4 worm cellular contexts compared by ENCODE assay signal in the genomic region with DNA sequence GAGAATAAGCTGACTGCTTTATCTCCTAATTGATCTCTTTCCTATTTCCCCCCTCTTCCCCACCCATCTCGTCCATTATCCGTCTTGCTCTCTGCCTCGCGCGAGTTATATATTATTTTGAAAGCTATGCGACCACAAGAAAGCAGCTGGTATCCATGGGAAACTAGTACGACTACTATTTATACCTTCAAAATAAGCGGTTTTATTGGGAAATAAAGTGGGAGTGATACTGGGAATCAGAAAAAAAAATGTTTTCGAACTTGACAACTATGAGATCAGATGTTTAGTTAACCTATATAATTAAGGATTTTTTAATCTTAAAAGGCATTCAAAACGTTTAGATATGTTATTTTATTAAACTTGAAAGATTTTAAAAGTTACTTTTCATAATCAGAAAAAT.
TF ChIP-seq lines count a peak whose summit lies in the region.

No protein-coding gene starts in this region.

TF ChIP-seq in whole organism, L1 larva, 84 proteins besides CTCF, POLR2A, EP300 and RAD21 (continues in another document):
- TF ChIP-seq irx-1 (tag; optimal IDR thresholded peaks at IDR 0.05; lab: Kevin White, UChicago) (no peak), lin-13 (GFP tag; optimal IDR thresholded peaks at IDR 0.05; lab: Kevin White, UChicago) (no peak), unc-130 (tag; optimal IDR thresholded peaks at IDR 0.05; lab: Kevin White, UChicago) (no peak), hlh-4 (tag; optimal IDR thresholded peaks at IDR 0.05; lab: Kevin White, UChicago) (peak; percentile 29), lin-39 (tag; optimal IDR thresholded peaks at IDR 0.05; lab: Kevin White, UChicago) (no peak), F16B12.6 (tag; optimal IDR thresholded peaks at IDR 0.05; lab: Kevin White, UChicago) (no peak), dpl-1 (GFP tag; optimal IDR thresholded peaks at IDR 0.05; lab: Kevin White, UChicago) (no peak), jun-1 (tag; optimal IDR thresholded peaks at IDR 0.05; lab: Kevin White, UChicago) (no peak), ztf-11 (tag; optimal IDR thresholded peaks at IDR 0.05; lab: Kevin White, UChicago) (no peak), nhr-84 (tag; optimal IDR thresholded peaks at IDR 0.05; lab: Kevin White, UChicago) (no peak), tbx-2 (tag; optimal IDR thresholded peaks at IDR 0.05; lab: Kevin White, UChicago) (no peak), snu-23 (GFP tag; optimal IDR thresholded peaks at IDR 0.05; lab: Kevin White, UChicago) (no peak), mep-1 (tag; optimal IDR thresholded peaks at IDR 0.05; lab: Kevin White, UChicago) (no peak), unc-86 (tag; optimal IDR thresholded peaks at IDR 0.05; lab: Kevin White, UChicago) (no peak), aha-1 (tag; optimal IDR thresholded peaks at IDR 0.05; lab: Kevin White, UChicago) (no peak), ces-1 (GFP tag; optimal IDR thresholded peaks at IDR 0.05; lab: Kevin White, UChicago) (no peak), lsy-2 (tag; optimal IDR thresholded peaks at IDR 0.05; lab: Kevin White, UChicago) (peak in 1 of 2 experiments; percentile 22), unc-98 (GFP tag; IDR thresholded peaks at IDR 0.05; lab: Robert Waterston, UW) (no peak), mdl-1 (tag; optimal IDR thresholded peaks at IDR 0.05; lab: Kevin White, UChicago) (no peak), tlp-1 (tag; optimal IDR thresholded peaks at IDR 0.05; lab: Kevin White, UChicago) (no peak), zip-4 (GFP tag; optimal IDR thresholded peaks at IDR 0.05; lab: Kevin White, UChicago) (no peak), nhr-12 (tag; optimal IDR thresholded peaks at IDR 0.05; lab: Kevin White, UChicago) (no peak), lin-14 (GFP tag; optimal IDR thresholded peaks at IDR 0.05; lab: Kevin White, UChicago) (peak; percentile 25)

TF ChIP-seq in whole organism, L2 larva, 48 proteins besides CTCF, POLR2A, EP300 and RAD21:
- TF ChIP-seq lin-11 (tag; optimal IDR thresholded peaks at IDR 0.05; lab: Kevin White, UChicago) = no peak
- no peak for TF ChIP-seq ZK546.5 (tag; optimal IDR thresholded peaks at IDR 0.05; lab: Kevin White, UChicago)
- no peak for TF ChIP-seq sma-9 (GFP tag; optimal IDR thresholded peaks at IDR 0.05; lab: Kevin White, UChicago)
- no peak for TF ChIP-seq sma-9 (tag; optimal IDR thresholded peaks at IDR 0.05; lab: Kevin White, UChicago)
- TF ChIP-seq skn-1 (tag; optimal IDR thresholded peaks at IDR 0.05; lab: Kevin White, UChicago) = no peak
- peak; percentile 41 for TF ChIP-seq crh-2 (tag; optimal IDR thresholded peaks at IDR 0.05; lab: Kevin White, UChicago)
- no peak for TF ChIP-seq nhr-129 (tag; optimal IDR thresholded peaks at IDR 0.05; lab: Kevin White, UChicago)
- no peak for TF ChIP-seq peb-1 (tag; optimal IDR thresholded peaks at IDR 0.05; lab: Kevin White, UChicago)
- TF ChIP-seq nhr-12 (tag; optimal IDR thresholded peaks at IDR 0.05; lab: Kevin White, UChicago) = no peak
TF ChIP-seq in whole organism, L2 larva: peak in this region for 1.

TF ChIP-seq in whole organism, L3 larva, 47 proteins besides CTCF, POLR2A, EP300 and RAD21:
- TF ChIP-seq mml-1 (tag; optimal IDR thresholded peaks at IDR 0.05; lab: Kevin White, UChicago) = no peak
- TF ChIP-seq skn-1 (tag; optimal IDR thresholded peaks at IDR 0.05; lab: Kevin White, UChicago) = no peak
- TF ChIP-seq egl-5 (tag; optimal IDR thresholded peaks at IDR 0.05; lab: Kevin White, UChicago) = no peak
- peak; percentile 36 for TF ChIP-seq nhr-11 (tag; optimal IDR thresholded peaks at IDR 0.05; lab: Kevin White, UChicago)
- no peak for TF ChIP-seq nhr-28 (tag; optimal IDR thresholded peaks at IDR 0.05; lab: Kevin White, UChicago)
- TF ChIP-seq nhr-77 (tag; optimal IDR thresholded peaks at IDR 0.05; lab: Kevin White, UChicago) = no peak
- no peak for TF ChIP-seq ceh-9 (tag; optimal IDR thresholded peaks at IDR 0.05; lab: Kevin White, UChicago)
- no peak for TF ChIP-seq daf-12 (tag; optimal IDR thresholded peaks at IDR 0.05; lab: Kevin White, UChicago)
- peak; percentile 16 for TF ChIP-seq ceh-16 (tag; optimal IDR thresholded peaks at IDR 0.05; lab: Kevin White, UChicago)
- no peak for TF ChIP-seq tbx-2 (tag; optimal IDR thresholded peaks at IDR 0.05; lab: Kevin White, UChicago)
- no peak for TF ChIP-seq ceh-82 (tag; optimal IDR thresholded peaks at IDR 0.05; lab: Kevin White, UChicago)
- TF ChIP-seq R02D3.7 (tag; optimal IDR thresholded peaks at IDR 0.05; lab: Kevin White, UChicago) = no peak
- no peak for TF ChIP-seq egl-27 (tag; optimal IDR thresholded peaks at IDR 0.05; lab: Kevin White, UChicago)
- no peak for TF ChIP-seq pqm-1 (tag; optimal IDR thresholded peaks at IDR 0.05; lab: Kevin White, UChicago)
- TF ChIP-seq nhr-76 (tag; optimal IDR thresholded peaks at IDR 0.05; lab: Kevin White, UChicago) = no peak
- no peak for TF ChIP-seq ama-1 (optimal IDR thresholded peaks at IDR 0.05; lab: Kevin White, UChicago)
- TF ChIP-seq ceh-28 (tag; optimal IDR thresholded peaks at IDR 0.05; lab: Kevin White, UChicago) = no peak

TF ChIP-seq in whole organism, L4 larva, 104 proteins besides CTCF, POLR2A, EP300 and RAD21:
- peak; percentile 9 for TF ChIP-seq nhr-11 (tag; optimal IDR thresholded peaks at IDR 0.05; lab: Kevin White, UChicago)
- no peak for TF ChIP-seq hlh-30 (tag; optimal IDR thresholded peaks at IDR 0.05; lab: Kevin White, UChicago; ENCODE audit: insufficient read depth)
TF ChIP-seq in whole organism, L4 larva: peak in this region for 1.
